Worm (Caenorhabditis elegans) whole organism, L4 larva: ENCODE measurements around the gene ops-1.

Experiments used
- D1046.2 ChIP-seq: fragments of 200-800 bp; sonication (Bioruptor generic); IDR thresholded peaks from 2 replicates; pipeline ENCODE4 v1.3.6; 2022; ENCODE audit warnings: missing genetic modification characterization, missing compliant biosample characterization
- F10B5.3 ChIP-seq: sonication (generic microtip); optimal IDR thresholded peaks from 2 replicates; lab custom pipeline; 2016; ENCODE audit warnings: mild to moderate bottlenecking, missing genetic modification characterization, missing compliant biosample characterization
- F26F4.8 ChIP-seq: fragments of 200-800 bp; sonication (Bioruptor generic); conservative IDR thresholded peaks from 2 replicates; pipeline ENCODE4 v1.3.6; 2022; ENCODE audit warnings: missing genetic modification characterization, missing compliant biosample characterization
- F37D6.2 ChIP-seq: sonication (generic microtip); optimal IDR thresholded peaks from 2 replicates; lab custom pipeline; 2016; ENCODE audit warnings: mild to moderate bottlenecking, missing genetic modification characterization, missing compliant biosample characterization
- R02D3.7 ChIP-seq: fragments of 150-350 bp; sonication (generic microtip); optimal IDR thresholded peaks from 3 replicates; lab custom pipeline; 2014; ENCODE audit warnings: missing biosample characterization, missing genetic modification characterization
- T20F7.1 ChIP-seq: fragments of 200-800 bp; sonication (Bioruptor generic); optimal IDR thresholded peaks from 2 replicates; lab custom pipeline; 2018; ENCODE audit warnings: mild to moderate bottlenecking, missing genetic modification characterization, missing compliant biosample characterization
- Y105C5A.15 ChIP-seq: fragments of 200-800 bp; sonication (Bioruptor generic); IDR thresholded peaks from 2 replicates; pipeline ENCODE4 v1.3.6; 2022; ENCODE audit warnings: missing genetic modification characterization, missing compliant biosample characterization
- Y48G9A.11 ChIP-seq: fragments of 200-800 bp; sonication (Bioruptor generic); IDR thresholded peaks from 2 replicates; pipeline ENCODE4 v1.3.6; 2022; ENCODE audit warnings: missing genetic modification reagents, missing genetic modification characterization, missing compliant biosample characterization
- Y75B8A.6 ChIP-seq: fragments of 200-800 bp; sonication (Bioruptor generic); IDR thresholded peaks from 2 replicates; pipeline ENCODE4 v1.3.6; 2022; ENCODE audit warnings: missing genetic modification reagents, missing genetic modification characterization, missing compliant biosample characterization
- ZK337.2 ChIP-seq: fragments of 200-800 bp; sonication (Bioruptor generic); IDR thresholded peaks from 2 replicates; pipeline ENCODE4 v1.3.6; 2022; ENCODE audit warnings: missing genetic modification reagents, missing genetic modification characterization, missing compliant biosample characterization
- ZK546.5 ChIP-seq, 2 experiments: sonication (generic microtip); optimal IDR thresholded peaks; 2 replicates each; lab custom pipeline; 2017; ENCODE audit warnings: missing biosample characterization in 2 of 2, missing genetic modification characterization in 2 of 2
- aly-2 ChIP-seq: sonication (generic microtip); optimal IDR thresholded peaks from 2 replicates; lab custom pipeline; 2018; ENCODE audit warnings: missing biosample characterization, missing genetic modification characterization
- ceh-20 ChIP-seq: fragments of 200-800 bp; sonication (Bioruptor generic); IDR thresholded peaks from 2 replicates; pipeline ENCODE4 v1.3.6; 2022; ENCODE audit warnings: missing genetic modification reagents, missing genetic modification characterization, missing compliant biosample characterization
- daf-12 ChIP-seq: fragments of 150-350 bp; optimal IDR thresholded peaks from 2 replicates; lab custom pipeline; 2014; ENCODE audit warnings: missing biosample characterization, missing genetic modification reagents, missing genetic modification characterization
- daf-16 ChIP-seq, 3 experiments: sonication (generic microtip); optimal IDR thresholded peaks; 2 replicates each; lab custom pipeline; 2016 to 2017; ENCODE audit warnings: missing genetic modification characterization in 3 of 3, missing genetic modification reagents in 3 of 3, mild to moderate bottlenecking in 2 of 3, missing compliant biosample characterization in 2 of 3, missing biosample characterization in 1 of 3, moderate library complexity in 1 of 3
- daf-8 ChIP-seq: fragments of 200-800 bp; sonication (Bioruptor generic); IDR thresholded peaks from 2 replicates; pipeline ENCODE4 v1.3.6; 2022; ENCODE audit warnings: missing genetic modification characterization, missing compliant biosample characterization
- dmd-6 ChIP-seq: fragments of 200-800 bp; sonication (Bioruptor generic); IDR thresholded peaks from 2 replicates; pipeline ENCODE4 v1.3.6; 2022; ENCODE audit warnings: missing genetic modification reagents, missing genetic modification characterization, missing compliant biosample characterization
- dmd-8 ChIP-seq: fragments of 200-800 bp; sonication (Bioruptor generic); IDR thresholded peaks from 2 replicates; pipeline ENCODE4 v1.3.6; 2022; ENCODE audit warnings: missing genetic modification characterization, missing compliant biosample characterization
- dmd-9 ChIP-seq: fragments of 200-800 bp; sonication (Bioruptor generic); IDR thresholded peaks from 2 replicates; pipeline ENCODE4 v1.3.6; 2022; ENCODE audit warnings: missing genetic modification reagents, missing genetic modification characterization, missing compliant biosample characterization
- dve-1 ChIP-seq: sonication (generic microtip); optimal IDR thresholded peaks from 2 replicates; lab custom pipeline; 2017; ENCODE audit warnings: antibody characterized with exemption, mild to moderate bottlenecking, missing genetic modification characterization, missing compliant biosample characterization; ENCODE audit not compliant: insufficient read depth
- egl-27 ChIP-seq: sonication (generic microtip); optimal IDR thresholded peaks from 3 replicates; lab custom pipeline; 2017; ENCODE audit warnings: missing biosample characterization, missing genetic modification reagents, missing genetic modification characterization
- fos-1 ChIP-seq: fragments of 150-350 bp; optimal IDR thresholded peaks from 2 replicates; lab custom pipeline; 2014; ENCODE audit warnings: missing biosample characterization, missing genetic modification characterization
- gei-8 ChIP-seq: fragments of 200-800 bp; sonication (Bioruptor generic); optimal IDR thresholded peaks from 2 replicates; lab custom pipeline; 2018; ENCODE audit warnings: mild to moderate bottlenecking, missing genetic modification characterization, missing compliant biosample characterization
- hlh-30 ChIP-seq: sonication (generic microtip); optimal IDR thresholded peaks from 2 replicates; lab custom pipeline; 2017; ENCODE audit warnings: antibody characterized with exemption, mild to moderate bottlenecking, missing genetic modification characterization, missing compliant biosample characterization; ENCODE audit not compliant: insufficient read depth
- lim-7 ChIP-seq: fragments of 200-800 bp; sonication (Bioruptor generic); IDR thresholded peaks from 2 replicates; pipeline ENCODE4 v1.3.6; 2022; ENCODE audit warnings: missing genetic modification characterization, missing compliant biosample characterization
- lin-13 ChIP-seq: fragments of 150-350 bp; optimal IDR thresholded peaks from 2 replicates; lab custom pipeline; 2014; ENCODE audit warnings: missing biosample characterization, missing genetic modification reagents, missing genetic modification characterization
- lin-29 ChIP-seq: fragments of 200-800 bp; sonication (Bioruptor generic); IDR thresholded peaks from 2 replicates; pipeline ENCODE4 v1.3.6; 2022; ENCODE audit warnings: missing genetic modification reagents, missing genetic modification characterization, missing compliant biosample characterization
- lin-38 ChIP-seq: fragments of 200-800 bp; sonication (Bioruptor generic); IDR thresholded peaks from 2 replicates; pipeline ENCODE4 v1.3.6; 2022; ENCODE audit warnings: missing genetic modification reagents, missing genetic modification characterization, missing compliant biosample characterization
- lin-39 ChIP-seq: fragments of 150-350 bp; optimal IDR thresholded peaks from 2 replicates; lab custom pipeline; 2014; ENCODE audit warnings: missing biosample characterization, missing genetic modification reagents, missing genetic modification characterization
- madf-5 ChIP-seq, 2 experiments: fragments of 200-800 bp; sonication (Bioruptor generic); IDR thresholded peaks; 2 replicates each; pipeline ENCODE4 v1.3.6; 2022; ENCODE audit warnings: missing compliant biosample characterization in 2 of 2, missing genetic modification characterization in 2 of 2
- mdl-1 ChIP-seq, 2 experiments: fragments of 150-350 bp in 1 of 2; sonication (generic microtip) in 1 of 2; optimal IDR thresholded peaks; 2 replicates each; lab custom pipeline; 2014 to 2017; ENCODE audit warnings: missing biosample characterization in 2 of 2, missing genetic modification characterization in 2 of 2
- mdt-29 ChIP-seq: fragments of 200-800 bp; sonication (Bioruptor generic); IDR thresholded peaks from 2 replicates; pipeline ENCODE4 v1.3.6; 2022; ENCODE audit warnings: missing genetic modification reagents, missing genetic modification characterization, missing compliant biosample characterization
- mxl-2 ChIP-seq: fragments of 200-800 bp; sonication (Bioruptor generic); conservative IDR thresholded peaks from 2 replicates; pipeline ENCODE4 v1.3.6; 2022; ENCODE audit warnings: missing genetic modification reagents, missing genetic modification characterization, missing compliant biosample characterization
- nhr-10 ChIP-seq: fragments of 150-350 bp; optimal IDR thresholded peaks from 2 replicates; lab custom pipeline; 2014; ENCODE audit warnings: missing biosample characterization, missing genetic modification characterization
- nhr-111 ChIP-seq: fragments of 200-800 bp; sonication (Bioruptor generic); optimal IDR thresholded peaks from 2 replicates; lab custom pipeline; 2018; ENCODE audit warnings: mild to moderate bottlenecking, missing genetic modification characterization, missing compliant biosample characterization
- nhr-237 ChIP-seq: sonication (generic microtip); optimal IDR thresholded peaks from 2 replicates; lab custom pipeline; 2017; ENCODE audit warnings: missing biosample characterization, missing genetic modification characterization
- nhr-28 ChIP-seq: fragments of 150-350 bp; optimal IDR thresholded peaks from 2 replicates; lab custom pipeline; 2014; ENCODE audit warnings: missing biosample characterization, missing genetic modification characterization
- nhr-48 ChIP-seq: sonication (generic microtip); optimal IDR thresholded peaks from 2 replicates; lab custom pipeline; 2016; ENCODE audit warnings: mild to moderate bottlenecking, missing genetic modification characterization, missing compliant biosample characterization
- nhr-6 ChIP-seq: fragments of 150-350 bp; optimal IDR thresholded peaks from 2 replicates; lab custom pipeline; 2014; ENCODE audit warnings: missing biosample characterization, missing genetic modification characterization
- nhr-76 ChIP-seq: fragments of 150-350 bp; optimal IDR thresholded peaks from 2 replicates; lab custom pipeline; 2014; ENCODE audit warnings: missing biosample characterization, missing genetic modification characterization
- php-3 ChIP-seq: fragments of 200-800 bp; sonication (Bioruptor generic); IDR thresholded peaks from 2 replicates; pipeline ENCODE4 v1.3.6; 2022; ENCODE audit warnings: missing genetic modification reagents, missing genetic modification characterization, missing compliant biosample characterization
- sdz-12 ChIP-seq: fragments of 200-800 bp; sonication (Bioruptor generic); optimal IDR thresholded peaks from 2 replicates; lab custom pipeline; 2018; ENCODE audit warnings: mild to moderate bottlenecking, missing genetic modification characterization, missing compliant biosample characterization
- spr-1 ChIP-seq: sonication (generic microtip); optimal IDR thresholded peaks from 2 replicates; lab custom pipeline; 2016; ENCODE audit warnings: mild to moderate bottlenecking, missing genetic modification characterization, missing compliant biosample characterization
- unc-130 ChIP-seq: sonication (generic microtip); optimal IDR thresholded peaks from 2 replicates; lab custom pipeline; 2016; ENCODE audit warnings: missing genetic modification reagents, missing genetic modification characterization, missing compliant biosample characterization
- unc-39 ChIP-seq: sonication (generic microtip); optimal IDR thresholded peaks from 2 replicates; lab custom pipeline; 2017; ENCODE audit warnings: missing biosample characterization, missing genetic modification characterization
- unc-62 ChIP-seq, 3 experiments: fragments of 150-350 bp in 1 of 3; sonication (generic microtip); optimal IDR thresholded peaks in 2 of 3; peaks in 1 of 3; 1 replicate in 1 of 3; 2 replicates in 2 of 3; lab custom pipeline; 2014 to 2017; ENCODE audit warnings: missing biosample characterization in 3 of 3, missing genetic modification characterization in 3 of 3, missing genetic modification reagents in 3 of 3, missing genotype in 1 of 3
- vab-7 ChIP-seq: fragments of 200-800 bp; sonication (Bioruptor generic); IDR thresholded peaks from 2 replicates; pipeline ENCODE4 v1.3.6; 2022; ENCODE audit warnings: missing genetic modification reagents, missing genetic modification characterization, missing compliant biosample characterization
- zag-1 ChIP-seq: fragments of 150-350 bp; optimal IDR thresholded peaks from 2 replicates; lab custom pipeline; 2014; ENCODE audit warnings: missing biosample characterization, missing genetic modification characterization
- zfp-2 ChIP-seq: sonication (generic microtip); optimal IDR thresholded peaks from 2 replicates; lab custom pipeline; 2016; ENCODE audit warnings: mild to moderate bottlenecking, missing genetic modification characterization, missing compliant biosample characterization
- zip-2 ChIP-seq: fragments of 150-350 bp; optimal IDR thresholded peaks from 2 replicates; lab custom pipeline; 2014; ENCODE audit warnings: missing biosample characterization, missing genetic modification characterization
- ztf-11 ChIP-seq: fragments of 150-350 bp; optimal IDR thresholded peaks from 2 replicates; lab custom pipeline; 2014; ENCODE audit warnings: missing biosample characterization, missing genetic modification characterization
- ztf-7 ChIP-seq: fragments of 150-350 bp; optimal IDR thresholded peaks from 2 replicates; lab custom pipeline; 2014; ENCODE audit warnings: missing biosample characterization, missing genetic modification characterization

Gene ops-1

ce11 chrIV:6321667-6322066, 37.5 kb upstream of the ops-1 start, which contains the start of gene Y73B6BL.29 (continued):
- TF ChIP-seq T20F7.1 (GFP tag; lab: Kevin White, UChicago) (peak; percentile 71), ZK337.2 (GFP tag; lab: Robert Waterston, UW) (peak; percentile 91), lin-13 (peak; percentile 35), sdz-12 (GFP tag; lab: Kevin White, UChicago) (peak; percentile 90), lin-29 (GFP tag; lab: Robert Waterston, UW) (no peak), nhr-48 (tag; lab: Kevin White, UChicago) (peak; percentile 42), lin-38 (GFP tag; lab: Robert Waterston, UW) (peak; percentile 86), nhr-76 (tag; lab: Kevin White, UChicago) (no peak), lim-7 (GFP tag; lab: Robert Waterston, UW) (no peak), F10B5.3 (tag; lab: Kevin White, UChicago) (peak; percentile 54), ztf-7 (tag; lab: Kevin White, UChicago) (peak; percentile 84), aly-2 (tag; lab: Kevin White, UChicago) (no peak), D1046.2 (GFP tag; lab: Robert Waterston, UW) (no peak), dmd-6 (GFP tag; lab: Robert Waterston, UW) (peak; percentile 78), unc-39 (tag; lab: Kevin White, UChicago) (no peak), zag-1 (tag; lab: Kevin White, UChicago) (no peak), hlh-30 (tag; lab: Kevin White, UChicago) (peak; percentile 68), ceh-20 (no peak), nhr-28 (tag; lab: Kevin White, UChicago) (peak; percentile 60), nhr-111 (GFP tag; lab: Kevin White, UChicago) (no peak), mxl-2 (GFP tag; lab: Robert Waterston, UW) (no peak), unc-62 (GFP tag; optimal IDR thresholded peaks at IDR 0.05 in 1 of 2; lab: Kevin White, UChicago) (no peak), unc-62 (tag; optimal IDR thresholded peaks at IDR 0.05; lab: Kevin White, UChicago) (no peak), Y48G9A.11 (peak; percentile 85), zip-2 (peak; percentile 72), daf-16 (GFP tag; optimal IDR thresholded peaks at IDR 0.05; lab: Kevin White, UChicago) (peak; percentile 39 to 68), daf-16 (tag; optimal IDR thresholded peaks at IDR 0.05; lab: Kevin White, UChicago) (peak; percentile 45), madf-5 (GFP tag; IDR thresholded peaks at IDR 0.05; lab: Robert Waterston, UW) (no peak), egl-27 (tag; lab: Kevin White, UChicago) (no peak), zfp-2 (peak; percentile 88), gei-8 (GFP tag; lab: Kevin White, UChicago) (no peak), F26F4.8 (GFP tag; lab: Robert Waterston, UW) (no peak), Y105C5A.15 (GFP tag; lab: Robert Waterston, UW) (no peak), nhr-10 (tag; lab: Kevin White, UChicago) (no peak), R02D3.7 (tag; lab: Kevin White, UChicago) (no peak), fos-1 (tag; lab: Kevin White, UChicago) (no peak), Y75B8A.6 (GFP tag; lab: Robert Waterston, UW) (no peak), daf-12 (no peak), nhr-6 (tag; lab: Kevin White, UChicago) (peak; percentile 96), spr-1 (peak; percentile 41), php-3 (GFP tag; lab: Robert Waterston, UW) (no peak), daf-8 (GFP tag; lab: Robert Waterston, UW) (no peak), dmd-8 (no peak), ztf-11 (tag; lab: Kevin White, UChicago) (no peak), nhr-237 (tag; lab: Kevin White, UChicago) (no peak), F37D6.2 (tag; lab: Kevin White, UChicago) (peak; percentile 76), mdl-1 (tag; optimal IDR thresholded peaks at IDR 0.05; lab: Kevin White, UChicago) (peak in 1 of 2 experiments; percentile 44), dmd-9 (peak; percentile 82), lin-39 (tag; lab: Kevin White, UChicago) (no peak), dve-1 (tag; lab: Kevin White, UChicago) (peak; percentile 90), ZK546.5 (tag; optimal IDR thresholded peaks at IDR 0.05; lab: Kevin White, UChicago) (peak; percentile 43 to 51), mdt-29 (GFP tag; lab: Robert Waterston, UW) (no peak; the same call in 1 of the 2 replicates), unc-130 (GFP tag; lab: Kevin White, UChicago) (peak; percentile 95), vab-7 (GFP tag; lab: Robert Waterston, UW) (0 out of 2 replicates have a peak, but pooled peaks have one; percentile 22)
